Worm (Caenorhabditis elegans) whole organism, early embryonic: ENCODE results near the gene ZK328.6.

ENCODE experiments used
- B0310.2 ChIP-seq: sonication (generic microtip); optimal IDR thresholded peaks from 2 replicates; lab custom pipeline; 2016; ENCODE audit warnings: mild to moderate bottlenecking, missing genetic modification characterization, missing compliant biosample characterization
- F13C5.2 ChIP-seq: sonication (generic microtip); optimal IDR thresholded peaks from 2 replicates; lab custom pipeline; 2017; ENCODE audit warnings: mild to moderate bottlenecking, missing genetic modification characterization, inconsistent platforms, missing compliant biosample characterization
- aly-1 ChIP-seq: sonication (generic microtip); optimal IDR thresholded peaks from 2 replicates; lab custom pipeline; 2016; ENCODE audit warnings: missing genetic modification characterization, missing compliant biosample characterization
- ama-1 ChIP-seq: fragments of 150-350 bp; optimal IDR thresholded peaks from 2 replicates; lab custom pipeline; 2014
- ceh-13 ChIP-seq: fragments of 200-800 bp; sonication (Bioruptor generic); optimal IDR thresholded peaks from 2 replicates; lab custom pipeline; 2018; ENCODE audit warnings: mild to moderate bottlenecking, missing genetic modification characterization, missing compliant biosample characterization
- ceh-36 ChIP-seq: sonication (generic microtip); optimal IDR thresholded peaks from 2 replicates; lab custom pipeline; 2016; ENCODE audit warnings: missing genetic modification characterization, inconsistent platforms, missing compliant biosample characterization
- ets-7 ChIP-seq: sonication (generic microtip); optimal IDR thresholded peaks from 2 replicates; lab custom pipeline; 2016; ENCODE audit warnings: missing genotype, missing genetic modification characterization, missing compliant biosample characterization
- flt-1 ChIP-seq: fragments of 200-800 bp; sonication (Bioruptor generic); IDR thresholded peaks from 2 replicates; pipeline ENCODE4 v1.3.6; 2022; ENCODE audit warnings: missing genetic modification characterization, missing compliant biosample characterization
- hmbx-1 ChIP-seq: sonication (generic microtip); optimal IDR thresholded peaks from 2 replicates; lab custom pipeline; 2016; ENCODE audit warnings: mild to moderate bottlenecking, missing genetic modification characterization, missing compliant biosample characterization
- hmg-4 ChIP-seq: fragments of 200-800 bp; sonication (Bioruptor generic); optimal IDR thresholded peaks from 2 replicates; lab custom pipeline; 2018; ENCODE audit warnings: mild to moderate bottlenecking, missing genetic modification characterization, missing compliant biosample characterization
- hnd-1 ChIP-seq: sonication (generic microtip); optimal IDR thresholded peaks from 2 replicates; lab custom pipeline; 2016; ENCODE audit warnings: missing genetic modification characterization, missing compliant biosample characterization
- pes-1 ChIP-seq: fragments of 200-800 bp; sonication (Bioruptor generic); IDR thresholded peaks from 2 replicates; pipeline ENCODE4 v1.3.6; 2022; ENCODE audit warnings: missing genetic modification reagents, missing genetic modification characterization, missing compliant biosample characterization
- scrt-1 ChIP-seq: fragments of 200-800 bp; sonication (Bioruptor generic); IDR thresholded peaks from 2 replicates; pipeline ENCODE4 v1.3.6; 2022; ENCODE audit warnings: missing genetic modification characterization, missing compliant biosample characterization
- sea-1 ChIP-seq: fragments of 200-800 bp; sonication (Bioruptor generic); conservative IDR thresholded peaks from 2 replicates; pipeline ENCODE4 v1.3.6; 2022; ENCODE audit warnings: missing genetic modification characterization, missing compliant biosample characterization
- tbx-11 ChIP-seq: fragments of 200-800 bp; sonication (Bioruptor generic); IDR thresholded peaks from 2 replicates; pipeline ENCODE4 v1.3.6; 2022; ENCODE audit warnings: missing genetic modification characterization, missing compliant biosample characterization
- tbx-37 ChIP-seq: fragments of 200-800 bp; sonication (Bioruptor generic); conservative IDR thresholded peaks from 2 replicates; pipeline ENCODE4 v1.3.6; 2022; ENCODE audit warnings: missing genetic modification reagents, missing genetic modification characterization, missing compliant biosample characterization
- tra-4 ChIP-seq: sonication (generic microtip); optimal IDR thresholded peaks from 2 replicates; lab custom pipeline; 2017; ENCODE audit warnings: missing genetic modification characterization, missing compliant biosample characterization

ZK328.6 gene

DNA sequence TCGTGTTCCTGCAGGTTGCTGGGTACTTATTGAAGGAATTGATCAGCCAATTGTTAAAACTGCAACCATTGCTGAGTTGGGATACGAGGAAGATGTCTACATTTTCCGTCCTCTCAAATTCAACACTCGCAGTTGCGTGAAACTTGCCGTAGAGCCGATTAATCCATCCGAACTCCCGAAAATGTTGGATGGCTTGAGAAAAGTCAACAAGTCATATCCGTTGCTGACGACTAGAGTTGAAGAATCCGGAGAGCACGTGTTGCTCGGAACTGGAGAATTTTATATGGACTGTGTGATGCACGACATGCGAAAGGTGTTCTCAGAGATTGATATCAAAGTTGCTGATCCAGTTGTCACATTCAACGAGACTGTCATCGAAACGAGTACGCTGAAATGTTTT, 19.1 kb downstream of the ZK328.6 start:
- TF ChIP-seq ama-1 (lab: Kevin White, UChicago): no peak
- no peak for TF ChIP-seq sea-1 (GFP tag; lab: Robert Waterston, UW)
- TF ChIP-seq scrt-1 (GFP tag; lab: Robert Waterston, UW): no peak
- TF ChIP-seq B0310.2 (tag; lab: Kevin White, UChicago): no peak
- TF ChIP-seq aly-1 (tag; lab: Kevin White, UChicago): no peak
- TF ChIP-seq tbx-11 (GFP tag; lab: Robert Waterston, UW): no peak

- no peak for TF ChIP-seq tbx-11 (GFP tag; lab: Robert Waterston, UW)
- no peak for TF ChIP-seq sea-1 (GFP tag; lab: Robert Waterston, UW)
- TF ChIP-seq tra-4: no peak
- no peak for TF ChIP-seq hnd-1
- TF ChIP-seq ets-7 (tag; lab: Kevin White, UChicago): no peak
- no peak for TF ChIP-seq ama-1 (lab: Kevin White, UChicago)
- TF ChIP-seq B0310.2 (tag; lab: Kevin White, UChicago): no peak
- no peak for TF ChIP-seq hmg-4
- no peak for TF ChIP-seq scrt-1 (GFP tag; lab: Robert Waterston, UW)
- no peak for TF ChIP-seq aly-1 (tag; lab: Kevin White, UChicago)
- no peak for TF ChIP-seq flt-1
- no peak for TF ChIP-seq pes-1 (GFP tag; lab: Robert Waterston, UW)
- TF ChIP-seq ceh-13 (GFP tag; lab: Kevin White, UChicago): no peak
- TF ChIP-seq F13C5.2: no peak
- TF ChIP-seq tbx-37 (GFP tag; lab: Robert Waterston, UW): no peak
- TF ChIP-seq hmbx-1 (tag; lab: Kevin White, UChicago): no peak
Observed at ce11 chrIII:6008989-6009610, 21.3 kb downstream of the ZK328.6 start, which contains the start of the genes gcna-1 and eftu-2. Gene gcna-1, minus strand, starts transcription at chrIII:6009084. Gene eftu-2, plus strand, starts transcription at chrIII:6009560.

- no peak for TF ChIP-seq ama-1 (lab: Kevin White, UChicago)
- no peak for TF ChIP-seq pes-1 (GFP tag; lab: Robert Waterston, UW)
- no peak for TF ChIP-seq hnd-1
- no peak for TF ChIP-seq ceh-13 (GFP tag; lab: Kevin White, UChicago)
- TF ChIP-seq tra-4: no peak
- TF ChIP-seq hmbx-1 (tag; lab: Kevin White, UChicago): no peak
- no peak for TF ChIP-seq scrt-1 (GFP tag; lab: Robert Waterston, UW)
- TF ChIP-seq ceh-36 (tag; lab: Kevin White, UChicago): no peak
- TF ChIP-seq tbx-37 (GFP tag; lab: Robert Waterston, UW): no peak
- TF ChIP-seq flt-1: no peak
- TF ChIP-seq B0310.2 (tag; lab: Kevin White, UChicago): no peak
Observed at ce11 chrIII:6006453-6006852, 23.9 kb downstream of the ZK328.6 start.

ce11 chrIII:6002024-6002423, 28.4 kb downstream of the ZK328.6 start:
- TF ChIP-seq tbx-11 (GFP tag; lab: Robert Waterston, UW): no peak
- TF ChIP-seq ets-7 (tag; lab: Kevin White, UChicago): no peak
- TF ChIP-seq F13C5.2: no peak

ce11 chrIII:5999629-6000028, 30.8 kb downstream of the ZK328.6 start:
- no peak for TF ChIP-seq aly-1 (tag; lab: Kevin White, UChicago)
- TF ChIP-seq tbx-37 (GFP tag; lab: Robert Waterston, UW): no peak
- TF ChIP-seq hmbx-1 (tag; lab: Kevin White, UChicago): no peak
- no peak for TF ChIP-seq sea-1 (GFP tag; lab: Robert Waterston, UW)
- no peak for TF ChIP-seq flt-1
- no peak for TF ChIP-seq scrt-1 (GFP tag; lab: Robert Waterston, UW)

DNA sequence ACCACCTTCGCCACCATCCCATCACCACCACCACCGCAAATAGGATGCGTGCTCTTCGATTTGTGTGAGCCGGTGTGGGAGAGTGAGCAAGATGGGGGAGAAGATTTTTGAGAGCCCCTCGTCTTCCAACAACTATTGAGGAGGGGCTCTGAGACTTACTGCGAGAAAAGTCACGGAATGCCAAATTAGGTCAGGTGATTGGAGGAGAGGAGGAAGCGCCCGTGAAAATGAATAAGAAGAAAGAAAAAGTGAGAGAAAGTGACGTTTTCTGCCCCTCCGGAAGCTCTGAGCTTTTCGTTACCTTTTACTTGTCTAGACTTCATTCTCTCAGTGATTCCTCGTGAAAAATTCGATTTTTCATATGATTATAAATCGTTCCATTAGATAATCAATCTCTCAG, 31.7 kb downstream of the ZK328.6 start:
- TF ChIP-seq F13C5.2 (no peak), scrt-1 (GFP tag; lab: Robert Waterston, UW) (no peak), tbx-37 (GFP tag; lab: Robert Waterston, UW) (no peak), sea-1 (GFP tag; lab: Robert Waterston, UW) (no peak), B0310.2 (tag; lab: Kevin White, UChicago) (no peak)

ce11 chrIII:5992913-5993312, 37.5 kb downstream of the ZK328.6 start, which contains the start of gene T04C9.1:
Gene T04C9.1, plus strand, starts transcription at chrIII:5993213.
- no peak for TF ChIP-seq ets-7 (tag; lab: Kevin White, UChicago)
- no peak for TF ChIP-seq flt-1

DNA sequence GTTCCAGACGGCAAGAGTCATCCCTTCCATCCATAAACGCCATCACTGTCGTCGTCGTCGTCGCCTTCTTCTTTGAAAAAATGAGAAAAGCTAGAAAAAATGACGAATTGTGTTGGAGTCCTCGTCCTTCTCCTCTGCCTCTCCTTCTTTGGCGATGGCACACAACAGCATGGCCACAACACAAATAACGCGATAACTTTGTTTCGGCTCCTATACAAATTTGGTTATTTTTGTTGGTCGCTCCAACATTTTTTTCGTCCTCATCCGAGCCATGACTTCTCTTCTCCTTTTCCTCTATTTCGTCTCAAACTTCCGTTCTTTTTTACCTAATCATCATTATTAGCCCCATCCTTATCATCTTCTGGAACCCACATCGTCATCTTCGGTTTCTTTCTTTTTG, 38.3 kb downstream of the ZK328.6 start:
- TF ChIP-seq sea-1 (GFP tag; lab: Robert Waterston, UW) (no peak), tbx-11 (GFP tag; lab: Robert Waterston, UW) (no peak), hmg-4 (no peak), ets-7 (tag; lab: Kevin White, UChicago) (no peak), tra-4 (no peak), tbx-37 (GFP tag; lab: Robert Waterston, UW) (no peak), aly-1 (tag; lab: Kevin White, UChicago) (no peak), hmbx-1 (tag; lab: Kevin White, UChicago) (no peak), ceh-13 (GFP tag; lab: Kevin White, UChicago) (no peak), ceh-36 (tag; lab: Kevin White, UChicago) (no peak), pes-1 (GFP tag; lab: Robert Waterston, UW) (no peak), F13C5.2 (no peak), B0310.2 (tag; lab: Kevin White, UChicago) (no peak), scrt-1 (GFP tag; lab: Robert Waterston, UW) (no peak), flt-1 (no peak), ama-1 (lab: Kevin White, UChicago) (no peak), hnd-1 (no peak)
